Fruit fly (Drosophila melanogaster) whole organism, adult: ENCODE data around the gene daw.
A peak's percentile ranks its signal among the peaks of the same experiment; 100 is the strongest.

ENCODE experiments used
- CG11617 ChIP-seq: fragments of 200-800 bp; sonication (Bioruptor generic); optimal IDR thresholded peaks from 2 replicates; lab custom pipeline; 2017; ENCODE audit warnings: mild to moderate bottlenecking, missing biosample characterization, missing genetic modification reagents, missing genetic modification characterization
- CG12768 ChIP-seq: fragments of 200-800 bp; sonication (Bioruptor generic); optimal IDR thresholded peaks from 2 replicates; lab custom pipeline; 2017; ENCODE audit warnings: missing biosample characterization, missing genetic modification characterization, mild to moderate bottlenecking, moderate library complexity, missing genetic modification reagents
- CG14711 ChIP-seq: fragments of 200-800 bp; sonication (Bioruptor generic); optimal IDR thresholded peaks from 2 replicates; lab custom pipeline; 2018; ENCODE audit warnings: missing biosample characterization, mild to moderate bottlenecking, missing genetic modification characterization, moderate library complexity
- CG1620 ChIP-seq: fragments of 200-800 bp; sonication (Bioruptor generic); optimal IDR thresholded peaks from 2 replicates; lab custom pipeline; 2016; ENCODE audit warnings: missing biosample characterization, missing genetic modification characterization
- CG33017 ChIP-seq: fragments of 200-800 bp; sonication (Bioruptor generic); optimal IDR thresholded peaks from 2 replicates; lab custom pipeline; 2018; ENCODE audit warnings: missing biosample characterization, mild to moderate bottlenecking, missing genetic modification characterization, moderate library complexity
- CG5204 ChIP-seq: fragments of 200-800 bp; sonication (Bioruptor generic); optimal IDR thresholded peaks from 2 replicates; lab custom pipeline; 2016; ENCODE audit warnings: missing biosample characterization, missing genetic modification characterization
- CG7045 ChIP-seq: fragments of 200-800 bp; sonication (Bioruptor generic); optimal IDR thresholded peaks from 2 replicates; lab custom pipeline; 2017; ENCODE audit warnings: missing biosample characterization, mild to moderate bottlenecking, missing genetic modification characterization
- CG7101 ChIP-seq: fragments of 200-800 bp; sonication (Bioruptor generic); optimal IDR thresholded peaks from 2 replicates; lab custom pipeline; 2018; ENCODE audit warnings: missing biosample characterization, mild to moderate bottlenecking, missing genetic modification characterization, moderate library complexity
- Clk ChIP-seq: fragments of 200-800 bp; sonication (Bioruptor generic); optimal IDR thresholded peaks from 2 replicates; lab custom pipeline; 2017; ENCODE audit warnings: missing biosample characterization, missing genetic modification characterization
- Crg-1 ChIP-seq: fragments of 200-800 bp; sonication (Bioruptor generic); optimal IDR thresholded peaks from 2 replicates; lab custom pipeline; 2016; ENCODE audit warnings: missing biosample characterization, missing genetic modification characterization
- Hr96 ChIP-seq: fragments of 200-800 bp; sonication (Bioruptor generic); optimal IDR thresholded peaks from 2 replicates; lab custom pipeline; 2016; ENCODE audit warnings: missing biosample characterization, missing genetic modification characterization
- Mnt ChIP-seq: fragments of 200-800 bp; sonication (Bioruptor generic); optimal IDR thresholded peaks from 2 replicates; lab custom pipeline; 2016; ENCODE audit warnings: missing biosample characterization, mild to moderate bottlenecking, missing genetic modification characterization
- bab1 ChIP-seq: fragments of 200-800 bp; sonication (Bioruptor generic); optimal IDR thresholded peaks from 3 replicates; lab custom pipeline; 2019; ENCODE audit warnings: missing biosample characterization, mild to moderate bottlenecking, missing genetic modification characterization, moderate library complexity
- cic ChIP-seq: fragments of 200-800 bp; sonication (Bioruptor generic); optimal IDR thresholded peaks from 2 replicates; lab custom pipeline; 2017; ENCODE audit warnings: missing biosample characterization, mild to moderate bottlenecking, missing genetic modification characterization, moderate library complexity
- cnc ChIP-seq, 2 experiments: fragments of >200 bp; optimal IDR thresholded peaks; 2 replicates each; lab custom pipeline; 2017
- kay ChIP-seq: fragments of 200-800 bp; sonication (Bioruptor generic); peaks from one replicate; lab custom pipeline; 2016; ENCODE audit warnings: missing biosample characterization, missing genetic modification characterization, borderline replicate concordance
- ovo ChIP-seq: fragments of 200-800 bp; sonication (Bioruptor generic); optimal IDR thresholded peaks from 2 replicates; lab custom pipeline; 2016; ENCODE audit warnings: missing biosample characterization, missing genetic modification characterization
- pad ChIP-seq: fragments of 200-800 bp; sonication (Bioruptor generic); optimal IDR thresholded peaks from 3 replicates; lab custom pipeline; 2017; ENCODE audit warnings: missing biosample characterization, missing genetic modification characterization, mild to moderate bottlenecking, moderate library complexity, missing genetic modification reagents
- tj ChIP-seq: fragments of 200-800 bp; sonication (Bioruptor generic); optimal IDR thresholded peaks from 3 replicates; lab custom pipeline; 2017; ENCODE audit warnings: missing biosample characterization, mild to moderate bottlenecking, missing genetic modification characterization, moderate library complexity
- toe ChIP-seq: fragments of 200-800 bp; sonication (Bioruptor generic); optimal IDR thresholded peaks from 2 replicates; lab custom pipeline; 2016; ENCODE audit warnings: missing biosample characterization, missing genetic modification characterization

Gene daw

DNA sequence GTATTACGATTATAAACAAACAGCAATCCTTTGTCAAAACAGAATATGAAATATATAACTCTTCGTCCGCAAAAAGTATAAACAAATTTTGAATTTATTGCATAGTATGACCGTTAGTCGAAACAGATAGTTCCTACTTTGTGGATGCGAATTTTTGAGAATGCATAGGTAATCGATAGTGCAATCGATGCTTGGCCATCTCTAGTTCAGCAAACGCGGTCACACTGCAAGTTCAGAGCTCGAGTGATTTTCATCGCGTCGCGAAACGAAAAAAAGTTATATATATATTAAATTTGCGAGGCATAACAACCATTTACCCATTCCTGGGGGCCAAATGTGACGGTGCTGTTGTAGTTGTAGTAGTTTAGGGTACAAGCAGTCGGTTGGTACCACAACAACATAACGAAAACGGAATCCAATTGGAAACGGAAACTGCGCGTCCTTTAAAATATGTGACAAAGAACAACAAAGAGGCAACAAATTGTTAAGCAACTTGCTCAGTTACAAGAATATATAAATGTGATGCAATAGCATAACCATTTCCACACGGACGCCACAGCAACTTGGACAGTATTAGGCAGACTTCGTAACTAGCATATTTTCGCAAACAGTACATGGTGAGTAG lies 52.0 kb downstream of the daw start, which contains the start of gene CG2991:
Gene CG2991 (plus strand): TSS at position 205 of the 625 bp plus-strand sequence.
- TF ChIP-seq cnc (optimal IDR thresholded peaks at IDR 0.05; lab: Kevin White, UChicago) = no peak
- TF ChIP-seq CG7101 (tag; lab: Kevin White, UChicago) = peak; percentile 55
- peak; percentile 14 for TF ChIP-seq CG12768 (GFP tag; lab: Kevin White, UChicago)
- TF ChIP-seq CG7045 (GFP tag; lab: Kevin White, UChicago) = no peak
- no peak for TF ChIP-seq tj (GFP tag; lab: Kevin White, UChicago)
- TF ChIP-seq pad (GFP tag; lab: Kevin White, UChicago) = no peak
- peak; percentile 60 for TF ChIP-seq cic (GFP tag; lab: Kevin White, UChicago)
- peak; percentile 77 for TF ChIP-seq bab1 (GFP tag; lab: Kevin White, UChicago)
- peak; percentile 58 for TF ChIP-seq CG1620 (GFP tag; lab: Kevin White, UChicago)
- no peak for TF ChIP-seq ovo (GFP tag; lab: Kevin White, UChicago)
- no peak for TF ChIP-seq CG33017 (tag; lab: Kevin White, UChicago)
- TF ChIP-seq Hr96 (GFP tag; lab: Kevin White, UChicago) = no peak
- peak; percentile 46 for TF ChIP-seq CG14711 (tag; lab: Kevin White, UChicago)
- no peak for TF ChIP-seq kay
- TF ChIP-seq Mnt = peak; percentile 61
- TF ChIP-seq CG11617 (GFP tag; lab: Kevin White, UChicago) = no peak
- TF ChIP-seq toe = no peak
- TF ChIP-seq Crg-1 (GFP tag; lab: Kevin White, UChicago) = peak; percentile 15
- no peak for TF ChIP-seq Clk
- no peak for TF ChIP-seq CG5204 (GFP tag; lab: Kevin White, UChicago)

DNA sequence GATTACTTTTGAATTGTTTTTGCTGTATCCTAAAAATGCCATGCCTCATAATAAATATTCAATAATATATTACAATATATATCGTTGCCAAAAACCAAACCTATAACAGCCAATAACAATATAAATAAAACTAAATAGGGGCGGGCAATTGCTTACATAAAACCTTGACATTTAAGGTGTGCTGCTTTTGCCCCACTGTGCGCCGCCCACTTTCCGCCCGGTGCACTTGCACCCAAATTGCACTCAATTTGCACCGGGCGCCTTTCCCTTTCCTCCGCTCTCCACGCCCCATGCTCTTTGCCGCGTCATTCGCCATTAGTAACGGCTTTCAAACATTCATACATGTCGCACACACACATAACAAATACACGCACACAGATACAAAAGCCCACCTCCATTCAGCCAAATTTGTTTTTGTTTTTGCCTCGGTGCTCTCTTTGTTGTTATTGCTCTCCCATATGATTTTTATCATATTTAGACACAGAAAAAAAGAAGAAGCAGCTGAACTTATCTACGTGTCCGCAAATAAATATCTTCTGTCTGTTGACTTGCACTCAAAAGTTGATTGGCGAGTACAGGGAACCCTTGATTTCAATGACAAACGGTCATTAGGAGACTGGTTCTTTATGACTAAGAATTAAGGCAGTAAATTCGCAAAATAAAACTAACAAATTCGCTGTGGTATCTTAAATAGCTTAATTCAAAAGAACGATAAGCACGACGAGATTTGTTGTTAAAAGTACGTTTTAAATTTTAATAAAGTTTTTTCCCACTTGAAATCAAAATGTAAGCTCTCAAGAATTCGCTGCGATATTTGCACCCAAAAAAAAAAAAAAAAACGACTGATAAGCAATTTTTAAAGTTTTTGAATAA lies 53.0 kb downstream of the daw start:
- TF ChIP-seq kay (peak; percentile 99), CG33017 (tag; lab: Kevin White, UChicago) (no peak), CG1620 (GFP tag; lab: Kevin White, UChicago) (no peak), CG7045 (GFP tag; lab: Kevin White, UChicago) (peak; percentile 51), ovo (GFP tag; lab: Kevin White, UChicago) (peak; percentile 89), tj (GFP tag; lab: Kevin White, UChicago) (peak; percentile 38), Crg-1 (GFP tag; lab: Kevin White, UChicago) (peak; percentile 36), pad (GFP tag; lab: Kevin White, UChicago) (peak; percentile 30), CG12768 (GFP tag; lab: Kevin White, UChicago) (peak; percentile 34), CG7101 (tag; lab: Kevin White, UChicago) (peak; percentile 15), Mnt (peak; percentile 18), CG11617 (GFP tag; lab: Kevin White, UChicago) (peak; percentile 65), toe (peak; percentile 1), Hr96 (GFP tag; lab: Kevin White, UChicago) (peak; percentile 98), cnc (optimal IDR thresholded peaks at IDR 0.05; lab: Kevin White, UChicago) (peak in 1 of 2 experiments; percentile 62), bab1 (GFP tag; lab: Kevin White, UChicago) (no peak), CG5204 (GFP tag; lab: Kevin White, UChicago) (peak; percentile 40), Clk (no peak), cic (GFP tag; lab: Kevin White, UChicago) (peak; percentile 94), CG14711 (tag; lab: Kevin White, UChicago) (peak; percentile 10)

DNA sequence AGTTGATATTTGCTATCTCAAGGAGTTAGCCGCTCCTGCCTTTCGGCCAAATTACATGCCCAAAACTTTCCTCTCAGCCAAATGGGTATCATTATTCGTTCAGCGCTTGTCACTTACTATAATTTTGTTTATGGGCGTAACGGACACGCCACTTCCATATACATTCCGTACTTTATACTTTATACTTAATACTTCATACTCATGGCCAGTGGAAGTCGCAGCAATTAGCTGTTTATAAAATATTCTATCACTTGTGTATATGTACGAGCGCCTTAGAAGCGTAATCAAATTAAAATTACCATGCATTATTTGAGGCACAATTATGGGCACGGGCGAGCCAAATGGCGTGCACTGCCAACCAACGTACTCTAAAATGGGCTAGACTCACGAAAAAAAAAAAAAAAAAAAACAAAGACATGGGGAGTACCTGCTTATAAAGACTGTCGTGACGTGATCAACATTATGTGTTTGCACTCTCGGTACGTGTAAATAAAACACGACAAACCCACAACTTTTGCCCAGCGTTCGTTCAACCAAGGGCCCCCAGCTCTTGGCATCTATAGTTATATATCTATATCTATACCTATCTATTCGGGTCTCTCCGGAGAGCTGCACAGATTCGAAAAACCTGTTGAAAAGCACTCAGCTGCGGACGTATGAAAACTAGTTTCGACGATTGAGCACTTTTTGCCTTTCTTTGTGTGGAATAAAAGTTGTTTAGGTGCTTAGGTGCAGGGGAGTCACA lies 56.3 kb downstream of the daw start:
- TF ChIP-seq ovo (GFP tag; lab: Kevin White, UChicago) (no peak), CG14711 (tag; lab: Kevin White, UChicago) (no peak), CG1620 (GFP tag; lab: Kevin White, UChicago) (no peak), CG12768 (GFP tag; lab: Kevin White, UChicago) (peak; percentile 61), Crg-1 (GFP tag; lab: Kevin White, UChicago) (no peak), cnc (optimal IDR thresholded peaks at IDR 0.05; lab: Kevin White, UChicago) (no peak), CG5204 (GFP tag; lab: Kevin White, UChicago) (no peak), toe (no peak), CG33017 (tag; lab: Kevin White, UChicago) (no peak), Clk (no peak), Hr96 (GFP tag; lab: Kevin White, UChicago) (no peak), Mnt (no peak), CG11617 (GFP tag; lab: Kevin White, UChicago) (no peak), cic (GFP tag; lab: Kevin White, UChicago) (peak; percentile 38), CG7045 (GFP tag; lab: Kevin White, UChicago) (no peak), pad (GFP tag; lab: Kevin White, UChicago) (no peak), kay (peak; percentile 68), bab1 (GFP tag; lab: Kevin White, UChicago) (no peak), CG7101 (tag; lab: Kevin White, UChicago) (no peak), tj (GFP tag; lab: Kevin White, UChicago) (no peak)
